Worm (Caenorhabditis elegans) whole organism, L4 larva: ENCODE results near the gene F59A6.3.

Experiments
- D1046.2 ChIP-seq: fragments of 200-800 bp; sonication (Bioruptor generic); IDR thresholded peaks from 2 replicates; pipeline ENCODE4 v1.3.6; 2022; ENCODE audit warnings: missing genetic modification characterization, missing compliant biosample characterization
- dve-1 ChIP-seq: sonication (generic microtip); optimal IDR thresholded peaks from 2 replicates; lab custom pipeline; 2017; ENCODE audit warnings: antibody characterized with exemption, mild to moderate bottlenecking, missing genetic modification characterization, missing compliant biosample characterization; ENCODE audit not compliant: insufficient read depth
- fos-1 ChIP-seq: fragments of 150-350 bp; optimal IDR thresholded peaks from 2 replicates; lab custom pipeline; 2014; ENCODE audit warnings: missing biosample characterization, missing genetic modification characterization
- nhr-25 ChIP-seq: sonication (generic microtip); optimal IDR thresholded peaks from 2 replicates; lab custom pipeline; 2017; ENCODE audit warnings: missing genetic modification characterization, mild to moderate bottlenecking, missing compliant biosample characterization, antibody characterized with exemption, moderate library complexity, borderline replicate concordance; ENCODE audit not compliant: insufficient read depth
- nhr-76 ChIP-seq: fragments of 150-350 bp; optimal IDR thresholded peaks from 2 replicates; lab custom pipeline; 2014; ENCODE audit warnings: missing biosample characterization, missing genetic modification characterization
- skn-1 ChIP-seq: fragments of 150-350 bp; optimal IDR thresholded peaks from 2 replicates; lab custom pipeline; 2014; ENCODE audit warnings: missing biosample characterization, missing genetic modification characterization
- zag-1 ChIP-seq: fragments of 150-350 bp; optimal IDR thresholded peaks from 2 replicates; lab custom pipeline; 2014; ENCODE audit warnings: missing biosample characterization, missing genetic modification characterization

ce11 chrII:4960690-4961089 lies 47.4 kb upstream of the F59A6.3 start:
- no peak for TF ChIP-seq nhr-25
- TF ChIP-seq skn-1 = no peak
- no peak for TF ChIP-seq zag-1 (tag; lab: Kevin White, UChicago)
- TF ChIP-seq fos-1 (tag; lab: Kevin White, UChicago) = no peak
- TF ChIP-seq nhr-76 (tag; lab: Kevin White, UChicago) = no peak
- TF ChIP-seq D1046.2 (GFP tag; lab: Robert Waterston, UW) = no peak
- peak; percentile 50 for TF ChIP-seq dve-1
